Fruit fly (Drosophila melanogaster) S2 (cell line): Measurements from ENCODE around the gene CG5004.

Experiments
- CG8478 ChIP-seq: fragments of >200 bp; optimal IDR thresholded peaks from 2 replicates; lab custom pipeline; 2018
- CTCF ChIP-seq, 2 experiments: fragments of >200 bp; optimal IDR thresholded peaks; 2 replicates each; lab custom pipeline; 2018

CG5004 gene

dm6 chrX:17132685-17133084 is 25.3 kb downstream of the CG5004 start:
- TF ChIP-seq CTCF (optimal IDR thresholded peaks at IDR 0.05; lab: Kevin White, UChicago), result no peak
- TF ChIP-seq CG8478 (lab: Kevin White, UChicago), result no peak

dm6 chrX:17142940-17143534 is 35.7 kb downstream of the CG5004 start, which contains the start of the genes mei-217 and mei-218:
Gene mei-217 (minus strand): TSS chrX:17142990.
Gene mei-218 (minus strand): TSS chrX:17142990.
- TF ChIP-seq CTCF (optimal IDR thresholded peaks at IDR 0.05; lab: Kevin White, UChicago), result no peak
- TF ChIP-seq CG8478 (lab: Kevin White, UChicago), result no peak

dm6 chrX:17146529-17146928 is 39.1 kb downstream of the CG5004 start:
- TF ChIP-seq CTCF (optimal IDR thresholded peaks at IDR 0.05; lab: Kevin White, UChicago) (no peak), CG8478 (lab: Kevin White, UChicago) (no peak)

dm6 chrX:17147983-17148637 is 40.7 kb downstream of the CG5004 start, which contains the start of gene RpS5a:
Gene RpS5a (minus strand): TSS chrX:17148264.
- TF ChIP-seq CG8478 (lab: Kevin White, UChicago) (no peak), CTCF (optimal IDR thresholded peaks at IDR 0.05; lab: Kevin White, UChicago) (no peak)

- TF ChIP-seq CG8478 (lab: Kevin White, UChicago), result no peak
These were observed 41.6 kb downstream of the CG5004 start, which contains the start of gene Chchd2 for dm6 chrX:17148951-17149449. Gene Chchd2 (plus strand): TSS chrX:17149001.

- TF ChIP-seq CG8478 (lab: Kevin White, UChicago), result no peak
- TF ChIP-seq CTCF (optimal IDR thresholded peaks at IDR 0.05; lab: Kevin White, UChicago), result no peak
These were observed 42.4 kb downstream of the CG5004 start for dm6 chrX:17149652-17150266.

- TF ChIP-seq CTCF (optimal IDR thresholded peaks at IDR 0.05; lab: Kevin White, UChicago) (no peak), CG8478 (lab: Kevin White, UChicago) (no peak)
These were observed 43.3 kb downstream of the CG5004 start for dm6 chrX:17150660-17151059.

- TF ChIP-seq CTCF (optimal IDR thresholded peaks at IDR 0.05; lab: Kevin White, UChicago) (no peak), CG8478 (lab: Kevin White, UChicago) (no peak)
These were observed 51.7 kb downstream of the CG5004 start, which contains the start of gene xmas for dm6 chrX:17159116-17159515. Gene xmas (minus strand): TSS chrX:17159306.

- TF ChIP-seq CG8478 (lab: Kevin White, UChicago), result no peak
- peak in 1 of 2 experiments; percentile 23 for TF ChIP-seq CTCF (optimal IDR thresholded peaks at IDR 0.05; lab: Kevin White, UChicago)
These were observed 52.4 kb downstream of the CG5004 start, which contains the start of gene baz for dm6 chrX:17159819-17160218. Gene baz (plus strand): TSS chrX:17160006.

dm6 chrX:17160396-17161040 is 53.1 kb downstream of the CG5004 start:
- no peak for TF ChIP-seq CG8478 (lab: Kevin White, UChicago)
- no peak for TF ChIP-seq CTCF (optimal IDR thresholded peaks at IDR 0.05; lab: Kevin White, UChicago)

dm6 chrX:17162446-17163013 is 55.1 kb downstream of the CG5004 start:
- TF ChIP-seq CG8478 (lab: Kevin White, UChicago) (no peak), CTCF (optimal IDR thresholded peaks at IDR 0.05; lab: Kevin White, UChicago) (no peak)

dm6 chrX:17167304-17167703 is 59.9 kb downstream of the CG5004 start:
- TF ChIP-seq CTCF (optimal IDR thresholded peaks at IDR 0.05; lab: Kevin White, UChicago), result no peak
- TF ChIP-seq CG8478 (lab: Kevin White, UChicago), result no peak

dm6 chrX:17170484-17170944 is 63.1 kb downstream of the CG5004 start:
- TF ChIP-seq CG8478 (lab: Kevin White, UChicago) (no peak), CTCF (optimal IDR thresholded peaks at IDR 0.05; lab: Kevin White, UChicago) (no peak)

- TF ChIP-seq CG8478 (lab: Kevin White, UChicago) (no peak), CTCF (optimal IDR thresholded peaks at IDR 0.05; lab: Kevin White, UChicago) (no peak)
These were observed 64.7 kb downstream of the CG5004 start for dm6 chrX:17172123-17172522.
